Fruit fly (Drosophila melanogaster): ENCODE measurements around the gene CG9547.

The CG9547 gene

DNA sequence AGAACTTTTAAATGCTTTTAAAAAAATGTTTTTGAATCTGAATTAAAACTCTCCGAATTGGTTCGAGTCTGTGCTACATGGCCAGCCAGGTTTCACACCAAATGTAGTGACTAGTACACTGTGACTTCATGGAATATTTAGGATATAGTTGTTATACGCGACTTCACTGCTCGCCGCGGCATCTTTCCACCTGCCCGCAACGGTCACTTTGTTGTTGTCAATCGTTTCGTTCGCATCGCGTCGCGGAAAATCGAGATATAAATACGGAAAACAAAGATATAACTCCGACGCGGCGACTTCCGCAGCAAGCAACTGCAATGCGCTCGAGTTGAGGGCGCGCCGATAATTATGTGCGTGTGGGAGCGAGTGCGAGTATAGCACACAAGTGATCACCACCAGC lies 4.1 kb upstream of the CG9547 start, which contains the start of gene CG31637 (continued):
- TF ChIP-seq CG11504 (tag; optimal IDR thresholded peaks at IDR 0.05) (no peak), lola (GFP tag; optimal IDR thresholded peaks at IDR 0.05) (no peak), Bteb2 (GFP tag; optimal IDR thresholded peaks at IDR 0.05) (peak; percentile 6), da (GFP tag; optimal IDR thresholded peaks at IDR 0.05) (no peak), NC2β (GFP tag; optimal IDR thresholded peaks at IDR 0.05) (peak; percentile 37), Neu2 (GFP tag; optimal IDR thresholded peaks at IDR 0.05; ENCODE audit: borderline replicate concordance) (peak; percentile 6), CG17385 (GFP tag; optimal IDR thresholded peaks at IDR 0.05) (peak; percentile 11), CG12391 (tag; optimal IDR thresholded peaks at IDR 0.05) (peak; percentile 12), Poxn (GFP tag; IDR thresholded peaks at IDR 0.05) (no peak), crc (GFP tag; optimal IDR thresholded peaks at IDR 0.05) (no peak), slbo (GFP tag; IDR thresholded peaks at IDR 0.05) (peak; percentile 48), CG13287 (GFP tag; IDR thresholded peaks at IDR 0.05; ENCODE audit: partially characterized antibody) (peak; percentile 64), Awh (GFP tag; IDR thresholded peaks at IDR 0.05) (no peak), rib (GFP tag; IDR thresholded peaks at IDR 0.05) (no peak), Hr78 (GFP tag; optimal IDR thresholded peaks at IDR 0.05) (no peak), en (GFP tag; optimal IDR thresholded peaks at IDR 0.05) (no peak), kni (GFP tag; optimal IDR thresholded peaks at IDR 0.05) (no peak), CG2889 (GFP tag; IDR thresholded peaks at IDR 0.05) (no peak), CG4617 (GFP tag; optimal IDR thresholded peaks at IDR 0.05; ENCODE audit: borderline replicate concordance) (peak; percentile 50), CG11085 (GFP tag; IDR thresholded peaks at IDR 0.05) (no peak), Drgx (GFP tag; IDR thresholded peaks at IDR 0.05) (no peak), Myb (GFP tag; optimal IDR thresholded peaks at IDR 0.05) (peak; percentile 68), hkb (optimal IDR thresholded peaks at IDR 0.05) (no peak), hkb (GFP tag; IDR thresholded peaks at IDR 0.05) (0 out of 2 replicates have a peak, but pooled peaks have one; percentile 13), CG5953 (GFP tag; IDR thresholded peaks at IDR 0.05) (0 out of 2 replicates have a peak, but pooled peaks have one; percentile 49), pho (GFP tag; optimal IDR thresholded peaks at IDR 0.05) (peak; percentile 3), Nf-YC (tag; optimal IDR thresholded peaks at IDR 0.05) (peak; percentile 77), hb (GFP tag; IDR thresholded peaks at IDR 0.05; ENCODE audit: partially characterized antibody) (no peak), Gsc (GFP tag; IDR thresholded peaks at IDR 0.05) (no peak), CG33557 (GFP tag; optimal IDR thresholded peaks at IDR 0.05) (no peak), MTF-1 (GFP tag; optimal IDR thresholded peaks at IDR 0.05; ENCODE audit: borderline replicate concordance) (no peak), CG31388 (GFP tag; optimal IDR thresholded peaks at IDR 0.05) (no peak), CG34422 (GFP tag; IDR thresholded peaks at IDR 0.05) (peak; percentile 44; the same call in 1 of the 3 replicates), Vsx1 (GFP tag; optimal IDR thresholded peaks at IDR 0.05) (no peak), sd (tag; optimal IDR thresholded peaks at IDR 0.05) (peak; percentile 31), otp (GFP tag; IDR thresholded peaks at IDR 0.05) (no peak), Fer2 (tag; optimal IDR thresholded peaks at IDR 0.05) (no peak), knrl (GFP tag; IDR thresholded peaks at IDR 0.05; ENCODE audit: partially characterized antibody) (peak; percentile 42; the same call in 2 of the 3 replicates), D19B (GFP tag; optimal IDR thresholded peaks at IDR 0.05) (no peak), sob (GFP tag; IDR thresholded peaks at IDR 0.05) (0 out of 2 replicates have a peak, but pooled peaks have one; percentile 19), CG31224 (GFP tag; IDR thresholded peaks at IDR 0.05) (no peak), ac (GFP tag; optimal IDR thresholded peaks at IDR 0.05) (peak; percentile 16), kah (GFP tag; optimal IDR thresholded peaks at IDR 0.05) (peak; percentile 35), sima (GFP tag; optimal IDR thresholded peaks at IDR 0.05) (no peak), CG14710 (tag; optimal IDR thresholded peaks at IDR 0.05) (peak; percentile 53), onecut (GFP tag; IDR thresholded peaks at IDR 0.05) (0 out of 2 replicates have a peak, but pooled peaks have one; percentile 23), btn (GFP tag; optimal IDR thresholded peaks at IDR 0.05) (no peak), CG4820 (GFP tag; optimal IDR thresholded peaks at IDR 0.05) (no peak), Opbp (GFP tag; IDR thresholded peaks at IDR 0.05; ENCODE audit: partially characterized antibody) (peak; percentile 52; the same call in 1 of the 3 replicates), CG12219 (GFP tag; optimal IDR thresholded peaks at IDR 0.05) (no peak), Lpt (GFP tag; optimal IDR thresholded peaks at IDR 0.05) (no peak)

All from whole organism, embryonic.